Worm (Caenorhabditis elegans) whole organism, mixed stage, embryonic: ENCODE measurements around the gene T01B4.3.

Experiments used
- bed-3 ChIP-seq: fragments of 200-800 bp; sonication (Bioruptor generic); optimal IDR thresholded peaks from 3 replicates; lab custom pipeline; 2018; ENCODE audit warnings: mild to moderate bottlenecking, missing genetic modification characterization, moderate library complexity, missing compliant biosample characterization
- nhr-237 ChIP-seq: fragments of 150-350 bp; optimal IDR thresholded peaks from 2 replicates; lab custom pipeline; 2014; ENCODE audit warnings: missing biosample characterization, missing genetic modification characterization

ce11 chrX:16298173-16298572 lies 19.4 kb downstream of the T01B4.3 start:
- TF ChIP-seq bed-3 (GFP tag; lab: Kevin White, UChicago) (peak; percentile 19), nhr-237 (tag; lab: Kevin White, UChicago) (no peak)
